Fruit fly (Drosophila melanogaster) Kc167 (cell line): ENCODE data around the gene CSN6.

ENCODE experiments used
- Myc ChIP-seq: fragments of >200 bp; optimal IDR thresholded peaks from 2 replicates; lab custom pipeline; 2017; ENCODE audit warnings: missing external identifiers
- Sin3A ChIP-seq: fragments of >200 bp; optimal IDR thresholded peaks from 2 replicates; lab custom pipeline; 2018; ENCODE audit warnings: missing external identifiers
- h ChIP-seq: fragments of >200 bp; optimal IDR thresholded peaks from 3 replicates; lab custom pipeline; 2018; ENCODE audit warnings: missing external identifiers
- insv ChIP-seq: fragments of >200 bp; optimal IDR thresholded peaks from 3 replicates; lab custom pipeline; 2018; ENCODE audit warnings: missing external identifiers
- psq ChIP-seq: fragments of >200 bp; optimal IDR thresholded peaks from 2 replicates; lab custom pipeline; 2017; ENCODE audit warnings: missing external identifiers
- ttk ChIP-seq: sonication (Bioruptor generic); optimal IDR thresholded peaks from 2 replicates; lab custom pipeline; 2017; ENCODE audit warnings: missing external identifiers

DNA sequence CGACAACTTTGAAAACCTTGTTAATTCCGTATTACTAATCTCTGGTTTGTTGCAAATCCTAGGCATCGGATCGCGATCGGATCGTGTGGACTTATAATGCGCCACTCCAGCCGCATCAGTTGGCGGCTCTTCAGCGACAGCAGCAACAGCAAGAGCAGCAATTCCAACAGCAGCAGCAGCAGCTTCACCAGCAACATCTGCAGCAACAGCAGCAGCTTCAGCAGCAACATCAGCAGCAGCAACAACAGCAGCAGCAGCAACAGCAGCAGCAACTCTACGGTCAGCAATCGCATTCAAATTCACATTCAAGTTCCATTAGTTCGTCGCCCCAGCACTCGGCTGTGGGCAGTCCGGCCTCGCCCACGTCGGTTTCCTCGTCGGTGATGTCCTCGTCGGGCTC, 22.2 kb downstream of the CSN6 start:
- no peak for TF ChIP-seq h (lab: Kevin White, UChicago)
- TF ChIP-seq ttk = no peak
- no peak for TF ChIP-seq psq (lab: Kevin White, UChicago)
- TF ChIP-seq Myc (lab: Kevin White, UChicago) = no peak
- TF ChIP-seq Sin3A (lab: Kevin White, UChicago) = no peak
- TF ChIP-seq insv (lab: Kevin White, UChicago) = no peak
